Worm (Caenorhabditis elegans): ENCODE results near the gene adss-1.

The adss-1 gene

ce11 chrV:4826710-4827380 is 3.6 kb upstream of the adss-1 start, which contains the start of the genes hsp-6 and C37H5.5 (continued):
- peak; percentile 52 for TF ChIP-seq xnd-1 (tag; optimal IDR thresholded peaks at IDR 0.05)
- TF ChIP-seq ceh-79 (tag; optimal IDR thresholded peaks at IDR 0.05) = no peak
- peak; percentile 45 for TF ChIP-seq snpc-1.1 (tag; optimal IDR thresholded peaks at IDR 0.05; ENCODE audit: insufficient read depth)
- peak; percentile 73 for TF ChIP-seq ceh-27 (GFP tag; optimal IDR thresholded peaks at IDR 0.05)
- peak; percentile 81 for TF ChIP-seq nfyb-1 (GFP tag; IDR thresholded peaks at IDR 0.05)
- no peak for TF ChIP-seq sea-2 (GFP tag; IDR thresholded peaks at IDR 0.05)
- peak; percentile 55 for TF ChIP-seq snpc-1.3 (tag; optimal IDR thresholded peaks at IDR 0.05; ENCODE audit: insufficient read depth)
- TF ChIP-seq madf-3 (GFP tag; IDR thresholded peaks at IDR 0.05) = no peak
- peak; percentile 17 for TF ChIP-seq snpc-4 (GFP tag; optimal IDR thresholded peaks at IDR 0.05)
- TF ChIP-seq snpc-4 (tag; optimal IDR thresholded peaks at IDR 0.05) = peak; percentile 50 to 70 (median 61)
- TF ChIP-seq bed-2 (GFP tag; IDR thresholded peaks at IDR 0.05) = no peak
- no peak for TF ChIP-seq fkh-3 (tag; optimal IDR thresholded peaks at IDR 0.05)
- TF ChIP-seq lin-54 (GFP tag; optimal IDR thresholded peaks at IDR 0.05) = peak; percentile 80
- TF ChIP-seq B0019.2 (GFP tag; conservative IDR thresholded peaks at IDR 0.05) = no peak
- no peak for TF ChIP-seq F10E7.11 (tag; optimal IDR thresholded peaks at IDR 0.05)
- 0 out of 2 replicates have a peak, but pooled peaks have one; percentile 42 for TF ChIP-seq ekl-4 (GFP tag; IDR thresholded peaks at IDR 0.05)
- TF ChIP-seq hlh-12 (tag; optimal IDR thresholded peaks at IDR 0.05) = no peak
- TF ChIP-seq madf-6 (GFP tag; IDR thresholded peaks at IDR 0.05) = peak; percentile 91
- peak; percentile 75 for TF ChIP-seq attf-5 (GFP tag; optimal IDR thresholded peaks at IDR 0.05)
- no peak for TF ChIP-seq nhr-90 (tag; optimal IDR thresholded peaks at IDR 0.05)
- TF ChIP-seq pha-4 (tag; optimal IDR thresholded peaks at IDR 0.05) = no peak
- TF ChIP-seq ztf-18 (tag; optimal IDR thresholded peaks at IDR 0.05) = peak; percentile 47
- TF ChIP-seq egrh-3 (GFP tag; IDR thresholded peaks at IDR 0.05) = peak; percentile 26; the same call in 1 of the 2 replicates
- TF ChIP-seq attf-3 (GFP tag; conservative IDR thresholded peaks at IDR 0.05) = no peak
- peak in 1 of 3 experiments; percentile 42 for TF ChIP-seq lin-35 (GFP tag; optimal IDR thresholded peaks at IDR 0.05)
- TF ChIP-seq F22D6.2 (tag; optimal IDR thresholded peaks at IDR 0.05) = no peak
- TF ChIP-seq hmg-20 (GFP tag; IDR thresholded peaks at IDR 0.05) = no peak
- TF ChIP-seq him-1 (tag; optimal IDR thresholded peaks at IDR 0.05) = no peak
- no peak for TF ChIP-seq T26A5.8 (tag; optimal IDR thresholded peaks at IDR 0.05)
- no peak for TF ChIP-seq sdz-38 (tag; optimal IDR thresholded peaks at IDR 0.05)
- TF ChIP-seq ccch-3 (GFP tag; optimal IDR thresholded peaks at IDR 0.05) = no peak
- TF ChIP-seq tlf-1 (GFP tag; optimal IDR thresholded peaks at IDR 0.05) = peak; percentile 89
- no peak for TF ChIP-seq ztf-3 (GFP tag; optimal IDR thresholded peaks at IDR 0.05)
- peak; percentile 79 for TF ChIP-seq B0336.3 (GFP tag; IDR thresholded peaks at IDR 0.05)
- TF ChIP-seq ZK185.1 (tag; optimal IDR thresholded peaks at IDR 0.05; ENCODE audit: poor library complexity, severe bottlenecking) = peak; percentile 54
- TF ChIP-seq Y67H2A.10 (GFP tag; conservative IDR thresholded peaks at IDR 0.05) = no peak
- no peak for TF ChIP-seq nfya-1 (tag; optimal IDR thresholded peaks at IDR 0.05; ENCODE audit: borderline replicate concordance, insufficient read depth)
- no peak for TF ChIP-seq unc-130 (GFP tag; optimal IDR thresholded peaks at IDR 0.05)
- TF ChIP-seq Y53G8AR.9 (GFP tag; conservative IDR thresholded peaks at IDR 0.05) = peak; percentile 82
- TF ChIP-seq ztf-25 (GFP tag; IDR thresholded peaks at IDR 0.05) = no peak
- TF ChIP-seq zim-3 (tag; optimal IDR thresholded peaks at IDR 0.05) = no peak
- TF ChIP-seq hrde-1 (tag; optimal IDR thresholded peaks at IDR 0.05; ENCODE audit: borderline replicate concordance) = no peak
- peak; percentile 69 for TF ChIP-seq lin-40 (tag; optimal IDR thresholded peaks at IDR 0.05)
- TF ChIP-seq aptf-2 (GFP tag; conservative IDR thresholded peaks at IDR 0.05) = no peak
- TF ChIP-seq lsy-27 (tag; optimal IDR thresholded peaks at IDR 0.05; ENCODE audit: borderline replicate concordance, insufficient read depth) = no peak
- peak; percentile 91 for TF ChIP-seq lsl-1 (GFP tag; optimal IDR thresholded peaks at IDR 0.05)
- TF ChIP-seq hmg-1.2 (GFP tag; IDR thresholded peaks at IDR 0.05) = peak; percentile 70
